Fruit fly (Drosophila melanogaster) whole organism, embryonic: Measurements from ENCODE around the gene CG11454.
A peak's percentile ranks its signal among the peaks of the same experiment; 100 is the strongest.

Source experiments
- Atf6 ChIP-seq: fragments of 200-800 bp; sonication (Bioruptor generic); IDR thresholded peaks from 2 replicates; pipeline ENCODE4 v1.3.6; 2022; ENCODE audit warnings: missing biosample characterization, missing genetic modification characterization
- Bgb ChIP-seq: fragments of 200-800 bp; sonication (Bioruptor generic); IDR thresholded peaks from 2 replicates; pipeline ENCODE4 v1.3.6; 2022; ENCODE audit warnings: missing biosample characterization, missing genetic modification characterization; ENCODE audit not compliant: partially characterized antibody
- BtbVII ChIP-seq: fragments of 200-800 bp; sonication (Bioruptor generic); optimal IDR thresholded peaks from 3 replicates; lab custom pipeline; 2017; ENCODE audit warnings: missing biosample characterization, mild to moderate bottlenecking, missing genetic modification characterization
- CG10147 ChIP-seq: fragments of 200-800 bp; sonication (Bioruptor generic); optimal IDR thresholded peaks from 2 replicates; lab custom pipeline; 2019; ENCODE audit warnings: missing biosample characterization, mild to moderate bottlenecking, missing genetic modification characterization, moderate library complexity
- CG10565 ChIP-seq: fragments of 200-800 bp; sonication (Bioruptor generic); optimal IDR thresholded peaks from 3 replicates; lab custom pipeline; 2016; ENCODE audit warnings: missing biosample characterization, mild to moderate bottlenecking, missing genetic modification characterization
- CG11560 ChIP-seq: fragments of 200-800 bp; sonication (Bioruptor generic); IDR thresholded peaks from 3 replicates; pipeline ENCODE4 v1.3.6; 2022; ENCODE audit warnings: missing biosample characterization, missing genetic modification characterization
- CG12744 ChIP-seq: fragments of 200-800 bp; sonication (Bioruptor generic); optimal IDR thresholded peaks from 2 replicates; lab custom pipeline; 2016; ENCODE audit warnings: missing biosample characterization, missing genetic modification characterization
- CG13624 ChIP-seq: fragments of 200-800 bp; sonication (Bioruptor generic); optimal IDR thresholded peaks from 2 replicates; lab custom pipeline; 2016; ENCODE audit warnings: missing biosample characterization, missing genetic modification characterization
- CG15073 ChIP-seq: fragments of 200-800 bp; sonication (Bioruptor generic); optimal IDR thresholded peaks from 2 replicates; lab custom pipeline; 2016; ENCODE audit warnings: missing biosample characterization, missing genetic modification characterization
- CG1602 ChIP-seq: fragments of 200-800 bp; sonication (Bioruptor generic); optimal IDR thresholded peaks from 3 replicates; lab custom pipeline; 2016; ENCODE audit warnings: missing biosample characterization, missing genetic modification characterization
- CG16815 ChIP-seq: fragments of 200-800 bp; sonication (Bioruptor generic); optimal IDR thresholded peaks from 3 replicates; lab custom pipeline; 2017; ENCODE audit warnings: missing biosample characterization, mild to moderate bottlenecking, missing genetic modification characterization
- CG16863 ChIP-seq: fragments of 200-800 bp; sonication (Bioruptor generic); optimal IDR thresholded peaks from 3 replicates; lab custom pipeline; 2016; ENCODE audit warnings: missing biosample characterization, missing genetic modification characterization
- CG17328 ChIP-seq: fragments of 200-800 bp; sonication (Bioruptor generic); IDR thresholded peaks from 2 replicates; pipeline ENCODE4 v1.3.6; 2022; ENCODE audit warnings: missing biosample characterization, missing genetic modification characterization
- CG17568 ChIP-seq: fragments of 200-800 bp; sonication (Bioruptor generic); optimal IDR thresholded peaks from 2 replicates; lab custom pipeline; 2018; ENCODE audit warnings: missing biosample characterization, mild to moderate bottlenecking, missing genetic modification characterization, moderate library complexity
- CG2712 ChIP-seq: fragments of 200-800 bp; optimal IDR thresholded peaks from 3 replicates; lab custom pipeline; 2019; ENCODE audit warnings: missing biosample characterization, mild to moderate bottlenecking, missing genetic modification characterization, moderate library complexity
- CG30431 ChIP-seq: fragments of 200-800 bp; sonication (Bioruptor generic); optimal IDR thresholded peaks from 2 replicates; lab custom pipeline; 2017; ENCODE audit warnings: missing biosample characterization, missing genetic modification characterization
- CG31388 ChIP-seq: fragments of 200-800 bp; sonication (Bioruptor generic); optimal IDR thresholded peaks from 2 replicates; lab custom pipeline; 2016; ENCODE audit warnings: missing biosample characterization, missing genetic modification characterization
- CG5180 ChIP-seq: fragments of 200-800 bp; sonication (Bioruptor generic); optimal IDR thresholded peaks from 3 replicates; lab custom pipeline; 2017; ENCODE audit warnings: missing biosample characterization, missing genetic modification characterization, mild to moderate bottlenecking, moderate library complexity, missing genetic modification reagents
- CG7357 ChIP-seq: fragments of 200-800 bp; sonication (Bioruptor generic); IDR thresholded peaks from 3 replicates; pipeline ENCODE4 v1.3.6; 2022; ENCODE audit warnings: missing biosample characterization, missing genetic modification characterization
- CG7786 ChIP-seq: fragments of 200-800 bp; sonication (Bioruptor generic); optimal IDR thresholded peaks from 2 replicates; lab custom pipeline; 2016; ENCODE audit warnings: missing biosample characterization, missing genetic modification characterization
- CG8281 ChIP-seq: fragments of 200-800 bp; sonication (Bioruptor generic); optimal IDR thresholded peaks from 2 replicates; lab custom pipeline; 2018; ENCODE audit warnings: missing biosample characterization, mild to moderate bottlenecking, missing genetic modification characterization, moderate library complexity
- CG9437 ChIP-seq: fragments of 200-800 bp; sonication (Bioruptor generic); optimal IDR thresholded peaks from 2 replicates; lab custom pipeline; 2018; ENCODE audit warnings: missing biosample characterization, mild to moderate bottlenecking, missing genetic modification characterization
- CrebB ChIP-seq: fragments of 200-800 bp; sonication (Bioruptor generic); optimal IDR thresholded peaks from 3 replicates; lab custom pipeline; 2018; ENCODE audit warnings: missing biosample characterization, mild to moderate bottlenecking, missing genetic modification characterization
- HmgZ ChIP-seq: fragments of 200-800 bp; sonication (Bioruptor generic); optimal IDR thresholded peaks from 2 replicates; lab custom pipeline; 2018; ENCODE audit warnings: missing biosample characterization, mild to moderate bottlenecking, missing genetic modification characterization
- Hr39 ChIP-seq: fragments of >200 bp; optimal IDR thresholded peaks from 2 replicates; lab custom pipeline; 2017
- Hr51 ChIP-seq, 2 experiments: fragments of 200-800 bp; sonication (Bioruptor generic); optimal IDR thresholded peaks; 2 replicates in 1 of 2; 3 replicates in 1 of 2; lab custom pipeline; 2016 to 2018; ENCODE audit warnings: missing biosample characterization in 2 of 2, missing genetic modification characterization in 2 of 2, mild to moderate bottlenecking in 1 of 2, moderate library complexity in 1 of 2
- Med ChIP-seq: fragments of 200-800 bp; sonication (Bioruptor generic); peaks from one replicate; lab custom pipeline; 2016; ENCODE audit warnings: missing biosample characterization, missing genetic modification characterization, mild to moderate bottlenecking, inconsistent platforms, moderate library complexity
- Mrtf ChIP-seq: fragments of 200-800 bp; sonication (Bioruptor generic); IDR thresholded peaks from 3 replicates; pipeline ENCODE4 v1.3.6; 2022; ENCODE audit warnings: missing biosample characterization, missing genetic modification characterization
- Myb ChIP-seq: fragments of 200-800 bp; sonication (Bioruptor generic); optimal IDR thresholded peaks from 2 replicates; lab custom pipeline; 2016; ENCODE audit warnings: missing biosample characterization, missing genetic modification characterization
- Pdp1 ChIP-seq, 2 experiments: fragments of 200-800 bp; sonication (Bioruptor generic); optimal IDR thresholded peaks; 3 replicates each; lab custom pipeline; 2016; ENCODE audit warnings: missing biosample characterization in 2 of 2, missing genetic modification characterization in 2 of 2, mild to moderate bottlenecking in 1 of 2, moderate library complexity in 1 of 2
- Six4 ChIP-seq: fragments of 200-800 bp; sonication (Bioruptor generic); optimal IDR thresholded peaks from 2 replicates; lab custom pipeline; 2016; ENCODE audit warnings: missing biosample characterization, missing genetic modification characterization
- Taf1 ChIP-seq: fragments of 200-800 bp; sonication (Bioruptor generic); IDR thresholded peaks from 2 replicates; pipeline ENCODE4 v1.3.6; 2022; ENCODE audit warnings: missing biosample characterization, missing genetic modification characterization
- bigmax ChIP-seq: fragments of 200-800 bp; sonication (Bioruptor generic); optimal IDR thresholded peaks from 2 replicates; lab custom pipeline; 2018; ENCODE audit warnings: missing biosample characterization, mild to moderate bottlenecking, missing genetic modification characterization
- bowl ChIP-seq: fragments of 200-800 bp; sonication (Bioruptor generic); IDR thresholded peaks from 2 replicates; pipeline ENCODE4 v1.3.6; 2022; ENCODE audit warnings: missing biosample characterization, missing genetic modification characterization
- cato ChIP-seq: fragments of 200-800 bp; sonication (Bioruptor generic); optimal IDR thresholded peaks from 2 replicates; lab custom pipeline; 2016; ENCODE audit warnings: missing biosample characterization, missing genetic modification characterization, borderline replicate concordance
- caup ChIP-seq: fragments of 200-800 bp; sonication (Bioruptor generic); optimal IDR thresholded peaks from 3 replicates; lab custom pipeline; 2017; ENCODE audit warnings: missing biosample characterization, mild to moderate bottlenecking, missing genetic modification characterization, moderate library complexity; ENCODE audit not compliant: severe bottlenecking
- cg ChIP-seq: fragments of 200-800 bp; sonication (Bioruptor generic); optimal IDR thresholded peaks from 3 replicates; lab custom pipeline; 2019; ENCODE audit warnings: missing biosample characterization, mild to moderate bottlenecking, missing genetic modification characterization, moderate library complexity
- chn ChIP-seq: fragments of 200-800 bp; sonication (Bioruptor generic); optimal IDR thresholded peaks from 2 replicates; lab custom pipeline; 2016; ENCODE audit warnings: missing biosample characterization, missing genetic modification characterization
- crc ChIP-seq: fragments of 200-800 bp; sonication (Bioruptor generic); optimal IDR thresholded peaks from 2 replicates; lab custom pipeline; 2016; ENCODE audit warnings: missing biosample characterization, missing genetic modification characterization
- eyg ChIP-seq: fragments of 200-800 bp; sonication (Bioruptor generic); optimal IDR thresholded peaks from 3 replicates; lab custom pipeline; 2016; ENCODE audit warnings: missing biosample characterization, missing genetic modification characterization
- fd102C ChIP-seq: fragments of 200-800 bp; sonication (Bioruptor generic); optimal IDR thresholded peaks from 2 replicates; lab custom pipeline; 2018; ENCODE audit warnings: missing biosample characterization, mild to moderate bottlenecking, missing genetic modification characterization, moderate library complexity
- fu2 ChIP-seq: fragments of 200-800 bp; sonication (Bioruptor generic); optimal IDR thresholded peaks from 2 replicates; lab custom pipeline; 2016; ENCODE audit warnings: missing biosample characterization, missing genetic modification characterization
- ham ChIP-seq: fragments of 200-800 bp; sonication (Bioruptor generic); IDR thresholded peaks from 2 replicates; pipeline ENCODE4 v1.3.6; 2022; ENCODE audit warnings: missing biosample characterization, missing genetic modification characterization
- insv ChIP-seq, 2 experiments: fragments of 200-800 bp; sonication (Bioruptor generic); optimal IDR thresholded peaks; 3 replicates each; lab custom pipeline; 2016 to 2018; ENCODE audit warnings: missing biosample characterization in 2 of 2, missing genetic modification characterization in 2 of 2
- otp ChIP-seq: fragments of 200-800 bp; sonication (Bioruptor generic); IDR thresholded peaks from 3 replicates; pipeline ENCODE4, ENCODE4 v1.3.6; 2022; ENCODE audit warnings: missing biosample characterization, missing genetic modification characterization
- pho ChIP-seq: fragments of 200-800 bp; sonication (Bioruptor generic); optimal IDR thresholded peaks from 2 replicates; lab custom pipeline; 2016; ENCODE audit warnings: missing biosample characterization, missing genetic modification characterization
- repo ChIP-seq: fragments of 200-800 bp; sonication (Bioruptor generic); optimal IDR thresholded peaks from 2 replicates; lab custom pipeline; 2016; ENCODE audit warnings: missing biosample characterization, missing genetic modification characterization
- sd ChIP-seq: fragments of 200-800 bp; sonication (Bioruptor generic); optimal IDR thresholded peaks from 3 replicates; lab custom pipeline; 2018; ENCODE audit warnings: missing biosample characterization, mild to moderate bottlenecking, missing genetic modification characterization, moderate library complexity
- sens ChIP-seq: fragments of 200-800 bp; sonication (Bioruptor generic); peaks from one replicate; lab custom pipeline; 2016; ENCODE audit warnings: missing biosample characterization, missing genetic modification characterization
- so ChIP-seq: fragments of 200-800 bp; sonication (Bioruptor generic); IDR thresholded peaks from 3 replicates; pipeline ENCODE4 v1.3.6; 2022; ENCODE audit warnings: missing biosample characterization, missing genetic modification characterization
- sqz ChIP-seq: fragments of 200-800 bp; sonication (Bioruptor generic); optimal IDR thresholded peaks from 3 replicates; lab custom pipeline; 2018; ENCODE audit warnings: missing biosample characterization, mild to moderate bottlenecking, missing genetic modification characterization
- vvl ChIP-seq: fragments of 200-800 bp; sonication (Bioruptor generic); IDR thresholded peaks from 2 replicates; pipeline ENCODE4 v1.3.6; 2022; ENCODE audit warnings: missing biosample characterization, missing genetic modification characterization

CG11454 gene

dm6 chr2L:102161-102761, 40.9 kb upstream of the CG11454 start, which contains the start of gene Creld (continued):
- TF ChIP-seq CG11560 (tag; lab: Robert Waterston, UW) = no peak; the same call in 2 of the 3 replicates
- TF ChIP-seq CG17568 (GFP tag; lab: Kevin White, UChicago) = no peak
- TF ChIP-seq CG15073 (GFP tag; lab: Kevin White, UChicago) = no peak
- no peak for TF ChIP-seq Atf6 (GFP tag; lab: Robert Waterston, UW)
- no peak for TF ChIP-seq so (GFP tag; lab: Robert Waterston, UW)
- no peak for TF ChIP-seq sqz (GFP tag; lab: Kevin White, UChicago)
- TF ChIP-seq crc (GFP tag; lab: Kevin White, UChicago) = no peak
- no peak for TF ChIP-seq CG10147 (GFP tag; lab: Kevin White, UChicago)
- TF ChIP-seq bigmax (GFP tag; lab: Kevin White, UChicago) = peak; percentile 16
- TF ChIP-seq CG7357 (GFP tag; lab: Robert Waterston, UW) = no peak
- peak; percentile 100 for TF ChIP-seq Bgb
- no peak for TF ChIP-seq CG7786 (GFP tag; lab: Kevin White, UChicago)
- TF ChIP-seq chn (GFP tag; lab: Kevin White, UChicago) = no peak
- TF ChIP-seq fd102C (GFP tag; lab: Kevin White, UChicago) = no peak
- no peak for TF ChIP-seq CG16815
- no peak for TF ChIP-seq CG30431 (GFP tag; lab: Kevin White, UChicago)
- no peak for TF ChIP-seq CrebB (tag; lab: Kevin White, UChicago)
- TF ChIP-seq CG9437 (GFP tag; lab: Kevin White, UChicago) = peak; percentile 89
- peak; percentile 65 for TF ChIP-seq sens
- TF ChIP-seq CG17328 = no peak
- no peak for TF ChIP-seq CG1602 (GFP tag; lab: Kevin White, UChicago)
- no peak for TF ChIP-seq Hr51 (GFP tag; optimal IDR thresholded peaks at IDR 0.05; lab: Kevin White, UChicago)
- TF ChIP-seq CG31388 (GFP tag; lab: Kevin White, UChicago) = no peak
- TF ChIP-seq Hr39 = no peak
- no peak for TF ChIP-seq cato (GFP tag; lab: Kevin White, UChicago)
- no peak for TF ChIP-seq cg (GFP tag; lab: Kevin White, UChicago)
- no peak for TF ChIP-seq Mrtf (GFP tag; lab: Robert Waterston, UW)
- no peak for TF ChIP-seq CG5180
- no peak for TF ChIP-seq sd
- TF ChIP-seq caup (GFP tag; lab: Kevin White, UChicago) = no peak
- TF ChIP-seq vvl = no peak
- no peak for TF ChIP-seq CG2712 (tag; lab: Kevin White, UChicago)
- TF ChIP-seq otp (GFP tag; lab: Robert Waterston, UW) = no peak
- no peak for TF ChIP-seq Six4
- no peak for TF ChIP-seq CG8281 (tag; lab: Kevin White, UChicago)
- TF ChIP-seq Med (GFP tag; lab: Kevin White, UChicago) = peak; percentile 86
- TF ChIP-seq CG10565 (GFP tag; lab: Kevin White, UChicago) = no peak
- no peak for TF ChIP-seq ham (GFP tag; lab: Robert Waterston, UW)
- no peak for TF ChIP-seq eyg (GFP tag; lab: Kevin White, UChicago)
- no peak for TF ChIP-seq BtbVII (GFP tag; lab: Kevin White, UChicago)
- TF ChIP-seq bowl (GFP tag; lab: Robert Waterston, UW) = no peak
- TF ChIP-seq CG16863 = no peak
- no peak for TF ChIP-seq Taf1 (GFP tag; lab: Robert Waterston, UW)
- peak; percentile 74 for TF ChIP-seq HmgZ (tag; lab: Kevin White, UChicago)
- TF ChIP-seq fu2 (GFP tag; lab: Kevin White, UChicago) = no peak
- no peak for TF ChIP-seq pho (GFP tag; lab: Kevin White, UChicago)
- TF ChIP-seq insv (GFP tag; optimal IDR thresholded peaks at IDR 0.05; lab: Kevin White, UChicago) = no peak
- TF ChIP-seq repo (GFP tag; lab: Kevin White, UChicago) = no peak
- TF ChIP-seq CG13624 (GFP tag; lab: Kevin White, UChicago) = peak; percentile 52
- TF ChIP-seq Myb (GFP tag; lab: Kevin White, UChicago) = peak; percentile 90
- TF ChIP-seq CG12744 = no peak
- TF ChIP-seq Pdp1 (GFP tag; optimal IDR thresholded peaks at IDR 0.05; lab: Kevin White, UChicago) = peak in 1 of 2 experiments; percentile 34
